Worm (Caenorhabditis elegans): ENCODE results near the gene C03H5.5.

DNA sequence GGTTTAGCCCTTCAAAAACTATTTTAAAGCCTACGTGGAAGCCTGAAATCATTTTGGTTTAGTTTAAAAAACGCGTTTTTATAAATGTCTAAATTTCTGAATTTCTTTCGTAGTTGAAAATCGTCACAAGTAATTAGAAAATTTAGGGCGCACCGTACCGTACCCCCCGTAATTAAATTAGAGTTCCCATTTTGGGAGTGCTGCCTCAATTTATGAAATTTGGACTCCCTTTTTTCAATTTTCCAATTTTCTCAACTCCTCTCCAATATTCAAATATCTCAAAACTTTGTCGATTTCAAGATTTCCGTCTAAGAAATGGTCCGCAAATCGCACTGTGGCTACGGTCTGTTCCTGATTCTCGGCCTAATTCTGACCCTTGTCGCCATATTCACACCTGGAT is 44.9 kb downstream of the C03H5.5 start, which contains the start of gene clc-31:
- TF ChIP-seq ama-1 (optimal IDR thresholded peaks at IDR 0.05): no peak
- TF ChIP-seq nhr-232 (tag; optimal IDR thresholded peaks at IDR 0.05): no peak
- TF ChIP-seq nhr-11 (tag; optimal IDR thresholded peaks at IDR 0.05): no peak
- no peak for TF ChIP-seq sox-4 (tag; optimal IDR thresholded peaks at IDR 0.05)
- no peak for TF ChIP-seq ceh-6 (GFP tag; optimal IDR thresholded peaks at IDR 0.05)
- TF ChIP-seq nfya-1 (tag; optimal IDR thresholded peaks at IDR 0.05): no peak
- TF ChIP-seq pha-4 (tag; optimal IDR thresholded peaks at IDR 0.05): no peak
